Worm (Caenorhabditis elegans) whole organism, midembryonic: ENCODE measurements around the gene daf-2.

ENCODE experiments used
- T22C8.4 ChIP-seq: fragments of 200-800 bp; sonication (Bioruptor generic); IDR thresholded peaks from 2 replicates; pipeline ENCODE4 v1.3.6; 2022; ENCODE audit warnings: missing genetic modification characterization, missing compliant biosample characterization
- ref-1 ChIP-seq: fragments of 200-800 bp; sonication (Bioruptor generic); conservative IDR thresholded peaks from 2 replicates; pipeline ENCODE4 v1.3.6; 2022; ENCODE audit warnings: missing genetic modification reagents, missing genetic modification characterization, missing compliant biosample characterization
- ztf-23 ChIP-seq: fragments of 200-800 bp; sonication (Bioruptor generic); IDR thresholded peaks from 2 replicates; pipeline ENCODE4 v1.3.6; 2022; ENCODE audit warnings: missing genetic modification reagents, missing genetic modification characterization, missing compliant biosample characterization

DNA sequence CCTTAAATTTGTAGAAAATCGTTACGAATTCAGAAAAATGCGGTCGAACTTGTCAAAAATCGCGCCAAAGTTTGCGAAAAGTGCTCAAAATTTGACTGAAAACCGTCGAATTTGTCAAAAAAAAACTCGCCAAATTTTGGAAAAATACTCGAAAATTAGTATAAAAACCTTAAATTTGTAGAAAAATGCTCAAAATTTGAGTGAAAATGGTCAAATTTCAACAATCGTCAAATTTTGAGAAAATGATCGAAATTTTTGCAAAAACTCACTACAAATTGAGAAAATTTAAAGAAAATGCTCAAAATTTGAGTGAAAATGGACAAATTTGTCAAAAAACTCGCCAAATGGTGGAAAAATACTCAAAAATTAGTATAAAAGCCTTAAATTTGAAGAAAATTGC lies 88.2 kb downstream of the daf-2 start:
- no peak for TF ChIP-seq ztf-23 (GFP tag; lab: Robert Waterston, UW)
- TF ChIP-seq T22C8.4: no peak
- TF ChIP-seq ref-1 (GFP tag; lab: Robert Waterston, UW): no peak
